Worm (Caenorhabditis elegans) whole organism, late embryonic: ENCODE data around the gene C16D9.5.

Source experiments
- Y22D7AL.16 ChIP-seq: sonication (generic microtip); optimal IDR thresholded peaks from 2 replicates; lab custom pipeline; 2016; ENCODE audit warnings: missing genetic modification characterization, missing compliant biosample characterization
- ahr-1 ChIP-seq: sonication (generic microtip); optimal IDR thresholded peaks from 2 replicates; lab custom pipeline; 2016; ENCODE audit warnings: missing genetic modification characterization, missing compliant biosample characterization
- ama-1 ChIP-seq: fragments of 150-350 bp; optimal IDR thresholded peaks from 2 replicates; lab custom pipeline; 2014
- ceh-48 ChIP-seq: sonication (generic microtip); optimal IDR thresholded peaks from 2 replicates; lab custom pipeline; 2016; ENCODE audit warnings: missing genetic modification characterization, inconsistent platforms, missing compliant biosample characterization
- elt-4 ChIP-seq: sonication (generic microtip); optimal IDR thresholded peaks from 2 replicates; lab custom pipeline; 2016; ENCODE audit warnings: missing genetic modification characterization, missing compliant biosample characterization
- gmeb-2 ChIP-seq: sonication (generic microtip); optimal IDR thresholded peaks from 2 replicates; lab custom pipeline; 2016; ENCODE audit warnings: missing genetic modification characterization, inconsistent platforms, missing compliant biosample characterization
- hlh-13 ChIP-seq: fragments of 200-800 bp; sonication (Bioruptor generic); optimal IDR thresholded peaks from 2 replicates; lab custom pipeline; 2018; ENCODE audit warnings: mild to moderate bottlenecking, missing genetic modification characterization, missing compliant biosample characterization
- hlh-30 ChIP-seq: sonication (generic microtip); optimal IDR thresholded peaks from 2 replicates; lab custom pipeline; 2017; ENCODE audit warnings: antibody characterized with exemption, missing genetic modification characterization, missing compliant biosample characterization; ENCODE audit not compliant: insufficient read depth
- lin-11 ChIP-seq: fragments of 200-800 bp; sonication (Bioruptor generic); optimal IDR thresholded peaks from 2 replicates; lab custom pipeline; 2018; ENCODE audit warnings: mild to moderate bottlenecking, missing genetic modification characterization, missing compliant biosample characterization
- nfya-1 ChIP-seq: sonication (generic microtip); optimal IDR thresholded peaks from 2 replicates; lab custom pipeline; 2017; ENCODE audit warnings: missing genetic modification characterization, mild to moderate bottlenecking, missing compliant biosample characterization, antibody characterized with exemption, moderate library complexity
- pha-4 ChIP-seq: fragments of 150-350 bp; optimal IDR thresholded peaks from 2 replicates; lab custom pipeline; 2018; ENCODE audit warnings: missing biosample characterization, missing genetic modification reagents, missing genetic modification characterization
- sox-2 ChIP-seq: fragments of 200-800 bp; sonication (Bioruptor generic); IDR thresholded peaks from 2 replicates; pipeline ENCODE4 v1.3.6; 2022; ENCODE audit warnings: missing genetic modification reagents, missing genetic modification characterization, missing compliant biosample characterization

DNA sequence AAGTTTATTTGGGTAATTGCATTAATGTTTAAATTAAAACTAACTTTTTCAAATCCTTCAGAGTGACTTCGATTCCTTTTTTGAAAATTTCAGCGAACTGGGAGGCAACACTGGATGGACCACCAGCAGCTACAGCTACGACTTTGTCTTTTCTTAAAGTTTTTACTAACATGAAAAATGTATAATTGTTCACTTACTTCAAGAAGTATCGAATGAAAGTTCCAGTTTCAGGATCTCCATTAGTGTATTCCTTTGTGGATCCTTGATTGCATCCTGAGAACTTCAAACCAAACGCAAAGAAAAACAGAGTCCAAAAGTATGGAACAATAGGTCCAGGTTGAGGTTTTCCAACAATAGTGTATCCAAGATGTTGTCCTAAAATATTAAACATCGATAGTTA lies 48.4 kb downstream of the C16D9.5 start:
- TF ChIP-seq hlh-30 (tag; lab: Kevin White, UChicago) = no peak
- TF ChIP-seq ahr-1 (tag; lab: Kevin White, UChicago) = no peak
- no peak for TF ChIP-seq lin-11 (tag; lab: Kevin White, UChicago)
- TF ChIP-seq elt-4 (tag; lab: Kevin White, UChicago) = no peak
- TF ChIP-seq ama-1 (lab: Kevin White, UChicago) = no peak
- TF ChIP-seq pha-4 (tag; lab: Kevin White, UChicago) = no peak
- no peak for TF ChIP-seq hlh-13 (GFP tag; lab: Kevin White, UChicago)
- TF ChIP-seq sox-2 = no peak
- no peak for TF ChIP-seq ceh-48
- no peak for TF ChIP-seq Y22D7AL.16 (tag; lab: Kevin White, UChicago)
- no peak for TF ChIP-seq gmeb-2
- TF ChIP-seq nfya-1 (tag; lab: Kevin White, UChicago) = no peak
